Fruit fly (Drosophila melanogaster) whole organism, wandering third instar larva: ENCODE results near the gene CG11590.
A peak's percentile ranks its signal among the peaks of the same experiment; 100 is the strongest.

ENCODE experiments used
- Abd-B ChIP-seq: fragments of >200 bp; optimal IDR thresholded peaks from 2 replicates; lab custom pipeline; 2017; ENCODE audit warnings: missing biosample characterization, missing genetic modification characterization
- CG9705 ChIP-seq: fragments of 200-800 bp; sonication (Bioruptor generic); optimal IDR thresholded peaks from 2 replicates; lab custom pipeline; 2018; ENCODE audit warnings: missing biosample characterization, mild to moderate bottlenecking, missing genetic modification characterization
- CrebA ChIP-seq: fragments of 200-800 bp; sonication (Bioruptor generic); optimal IDR thresholded peaks from 2 replicates; lab custom pipeline; 2016; ENCODE audit warnings: missing biosample characterization, mild to moderate bottlenecking, missing genetic modification characterization, borderline replicate concordance
- Dif ChIP-seq: fragments of 200-275, 200-300 bp; sonication (Bioruptor generic); optimal IDR thresholded peaks from 2 replicates; lab custom pipeline; 2018; ENCODE audit warnings: missing biosample characterization, missing genetic modification characterization; ENCODE audit not compliant: partially characterized antibody
- GATAd ChIP-seq: sonication (Bioruptor generic); optimal IDR thresholded peaks from 2 replicates; lab custom pipeline; 2016; ENCODE audit warnings: missing biosample characterization, missing genetic modification characterization
- HLH106 ChIP-seq: fragments of 200-800 bp; optimal IDR thresholded peaks from 3 replicates; lab custom pipeline; 2019; ENCODE audit warnings: missing biosample characterization, mild to moderate bottlenecking, missing genetic modification characterization, moderate library complexity
- Hnf4 ChIP-seq: fragments of 200-800 bp; sonication (Bioruptor generic); optimal IDR thresholded peaks from 2 replicates; lab custom pipeline; 2016; ENCODE audit warnings: missing biosample characterization, mild to moderate bottlenecking, missing genetic modification characterization
- Hr78 ChIP-seq: fragments of >200 bp; optimal IDR thresholded peaks from 2 replicates; lab custom pipeline; 2017; ENCODE audit warnings: missing biosample characterization, missing genetic modification characterization
- Hr83 ChIP-seq: fragments of 200-300 bp; sonication (Bioruptor generic); optimal IDR thresholded peaks from 2 replicates; lab custom pipeline; 2016; ENCODE audit warnings: missing biosample characterization, mild to moderate bottlenecking, missing genetic modification characterization, moderate library complexity; ENCODE audit not compliant: poor library complexity, severe bottlenecking
- Jra ChIP-seq: sonication (Bioruptor generic); optimal IDR thresholded peaks from 2 replicates; lab custom pipeline; 2016; ENCODE audit warnings: missing biosample characterization, missing genetic modification characterization
- Mio ChIP-seq: sonication (Bioruptor generic); optimal IDR thresholded peaks from 2 replicates; lab custom pipeline; 2016; ENCODE audit warnings: missing biosample characterization, missing genetic modification characterization
- Myc ChIP-seq: fragments of >200 bp; optimal IDR thresholded peaks from 2 replicates; lab custom pipeline; 2017
- N ChIP-seq: fragments of >200 bp; optimal IDR thresholded peaks from 2 replicates; lab custom pipeline; 2018; ENCODE audit warnings: missing biosample characterization, missing external identifiers, missing genetic modification characterization
- OdsH ChIP-seq: fragments of 200-800 bp; sonication (Bioruptor generic); optimal IDR thresholded peaks from 2 replicates; lab custom pipeline; 2016; ENCODE audit warnings: missing biosample characterization, mild to moderate bottlenecking, missing genetic modification characterization
- Rel ChIP-seq, 2 experiments: fragments of 200-800 bp; sonication (Bioruptor generic) in 1 of 2; optimal IDR thresholded peaks; 2 replicates in 1 of 2; 3 replicates in 1 of 2; lab custom pipeline; 2016 to 2019; ENCODE audit warnings: mild to moderate bottlenecking in 2 of 2, missing biosample characterization in 2 of 2, missing genetic modification characterization in 2 of 2, moderate library complexity in 1 of 2
- Sp1 ChIP-seq: fragments of 200-800 bp; sonication (Bioruptor generic); optimal IDR thresholded peaks from 3 replicates; lab custom pipeline; 2019; ENCODE audit warnings: missing biosample characterization, mild to moderate bottlenecking, missing genetic modification characterization, moderate library complexity
- br ChIP-seq: fragments of 200-800 bp; sonication (Bioruptor generic); optimal IDR thresholded peaks from 2 replicates; lab custom pipeline; 2016; ENCODE audit warnings: missing biosample characterization, missing genetic modification characterization
- brk ChIP-seq: fragments of 200-800 bp; sonication (Bioruptor generic); optimal IDR thresholded peaks from 2 replicates; lab custom pipeline; 2016; ENCODE audit warnings: missing biosample characterization, mild to moderate bottlenecking, missing genetic modification characterization
- dl ChIP-seq, 2 experiments: fragments of 175-275, 200-275 bp in 1 of 2; fragments of 200-275 bp in 1 of 2; sonication (Bioruptor generic); optimal IDR thresholded peaks; lab custom pipeline; 2018; ENCODE audit warnings: mild to moderate bottlenecking in 2 of 2, missing biosample characterization in 2 of 2, missing genetic modification characterization in 2 of 2, moderate library complexity in 2 of 2; ENCODE audit not compliant: partially characterized antibody in 2 of 2, insufficient read depth in 1 of 2
- dmrt93B ChIP-seq: fragments of 200-800 bp; sonication (Bioruptor generic); optimal IDR thresholded peaks from 2 replicates; lab custom pipeline; 2018; ENCODE audit warnings: missing biosample characterization, mild to moderate bottlenecking, missing genetic modification characterization
- dsf ChIP-seq: sonication (Bioruptor generic); optimal IDR thresholded peaks from 2 replicates; lab custom pipeline; 2016; ENCODE audit warnings: missing biosample characterization, missing genetic modification characterization, borderline replicate concordance
- ey ChIP-seq: fragments of 200-800 bp; sonication (Bioruptor generic); optimal IDR thresholded peaks from 2 replicates; lab custom pipeline; 2016; ENCODE audit warnings: missing biosample characterization, missing genetic modification characterization
- foxo ChIP-seq, 2 experiments: fragments of 200-800 bp; sonication (Bioruptor generic); optimal IDR thresholded peaks; 2 replicates in 1 of 2; 3 replicates in 1 of 2; lab custom pipeline; 2016 to 2017; ENCODE audit warnings: missing biosample characterization in 2 of 2, missing genetic modification characterization in 2 of 2
- fru ChIP-seq: fragments of 200-800 bp; sonication (Bioruptor generic); optimal IDR thresholded peaks from 3 replicates; lab custom pipeline; 2016; ENCODE audit warnings: missing biosample characterization, mild to moderate bottlenecking, missing genetic modification characterization
- h ChIP-seq: fragments of 200-800 bp; sonication (Bioruptor generic); optimal IDR thresholded peaks from 3 replicates; lab custom pipeline; 2016; ENCODE audit warnings: missing biosample characterization, mild to moderate bottlenecking, missing genetic modification characterization
- jim ChIP-seq: fragments of 175-275, 200-325 bp; sonication (Bioruptor generic); optimal IDR thresholded peaks from 2 replicates; lab custom pipeline; 2016; ENCODE audit warnings: missing biosample characterization, mild to moderate bottlenecking, missing genetic modification characterization
- lola ChIP-seq: fragments of >200 bp; optimal IDR thresholded peaks from 2 replicates; lab custom pipeline; 2017; ENCODE audit warnings: missing biosample characterization, missing genetic modification characterization
- pan ChIP-seq: fragments of >200 bp; optimal IDR thresholded peaks from 2 replicates; lab custom pipeline; 2017
- psq ChIP-seq: fragments of 200-800 bp; sonication (Bioruptor generic); optimal IDR thresholded peaks from 3 replicates; lab custom pipeline; 2017; ENCODE audit warnings: missing biosample characterization, mild to moderate bottlenecking, missing genetic modification characterization, moderate library complexity
- rgr ChIP-seq: fragments of 200-800 bp; sonication (Bioruptor generic); optimal IDR thresholded peaks from 3 replicates; lab custom pipeline; 2016; ENCODE audit warnings: missing biosample characterization, mild to moderate bottlenecking, missing genetic modification characterization
- sage ChIP-seq: fragments of 200-800 bp; sonication (Bioruptor generic); optimal IDR thresholded peaks from 2 replicates; lab custom pipeline; 2016; ENCODE audit warnings: missing biosample characterization, mild to moderate bottlenecking, missing genetic modification characterization
- sv ChIP-seq: fragments of 200-800 bp; sonication (Bioruptor generic); optimal IDR thresholded peaks from 3 replicates; lab custom pipeline; 2016; ENCODE audit warnings: missing biosample characterization, missing genetic modification characterization
- usp ChIP-seq: fragments of >200 bp; optimal IDR thresholded peaks from 2 replicates; lab custom pipeline; 2017; ENCODE audit warnings: missing biosample characterization, missing genetic modification characterization
- woc ChIP-seq: sonication (Bioruptor generic); optimal IDR thresholded peaks from 2 replicates; lab custom pipeline; 2016; ENCODE audit warnings: missing biosample characterization, mild to moderate bottlenecking, missing genetic modification characterization

The CG11590 gene

dm6 chrX:14189216-14189615 lies 10.8 kb upstream of the CG11590 start, which contains the start of gene CG11585:
Gene CG11585, plus strand, starts transcription at chrX:14189516.
- no peak for TF ChIP-seq dl (GFP tag; optimal IDR thresholded peaks at IDR 0.05; lab: Kevin White, UChicago; ENCODE audit: insufficient read depth in 1 of 2, partially characterized antibody in 2 of 2)
- TF ChIP-seq sv (GFP tag; lab: Kevin White, UChicago): no peak
- no peak for TF ChIP-seq GATAd
- no peak for TF ChIP-seq br (GFP tag; lab: Kevin White, UChicago)
- TF ChIP-seq sage (GFP tag; lab: Kevin White, UChicago): no peak
- TF ChIP-seq Mio (GFP tag; lab: Kevin White, UChicago): no peak
- no peak for TF ChIP-seq Hnf4 (GFP tag; lab: Kevin White, UChicago)
- no peak for TF ChIP-seq Myc (lab: Kevin White, UChicago)
- no peak for TF ChIP-seq psq (GFP tag; lab: Kevin White, UChicago)
- no peak for TF ChIP-seq ey (GFP tag; lab: Kevin White, UChicago)
- TF ChIP-seq rgr (GFP tag; lab: Kevin White, UChicago): no peak
- TF ChIP-seq pan: no peak
- TF ChIP-seq Hr78 (GFP tag; lab: Kevin White, UChicago): no peak
- no peak for TF ChIP-seq Sp1 (GFP tag; lab: Kevin White, UChicago)
- TF ChIP-seq N (GFP tag; lab: Kevin White, UChicago): no peak
- TF ChIP-seq jim (GFP tag; lab: Kevin White, UChicago): no peak
- TF ChIP-seq OdsH (GFP tag; lab: Kevin White, UChicago): no peak
- TF ChIP-seq Jra: no peak

dm6 chrX:14191918-14192317 lies 8.1 kb upstream of the CG11590 start, which contains the start of gene CG13403:
Gene CG13403, minus strand, starts transcription at chrX:14192018.
- no peak for TF ChIP-seq HLH106 (tag; lab: Kevin White, UChicago)
- no peak for TF ChIP-seq lola (GFP tag; lab: Kevin White, UChicago)
- TF ChIP-seq Jra: no peak
- TF ChIP-seq Mio (GFP tag; lab: Kevin White, UChicago): no peak
- TF ChIP-seq brk (GFP tag; lab: Kevin White, UChicago): no peak

dm6 chrX:14193013-14193412 lies 7.0 kb upstream of the CG11590 start, which contains the start of gene yl:
Gene yl, plus strand, starts transcription at chrX:14193214.
- no peak for TF ChIP-seq Hr83 (GFP tag; lab: Kevin White, UChicago)
- TF ChIP-seq sv (GFP tag; lab: Kevin White, UChicago): no peak
- no peak for TF ChIP-seq dl (GFP tag; optimal IDR thresholded peaks at IDR 0.05; lab: Kevin White, UChicago; ENCODE audit: insufficient read depth in 1 of 2, partially characterized antibody in 2 of 2)
- no peak for TF ChIP-seq rgr (GFP tag; lab: Kevin White, UChicago)
- TF ChIP-seq fru (GFP tag; lab: Kevin White, UChicago): no peak
- no peak for TF ChIP-seq Mio (GFP tag; lab: Kevin White, UChicago)
- TF ChIP-seq pan: no peak
- no peak for TF ChIP-seq Myc (lab: Kevin White, UChicago)
- TF ChIP-seq lola (GFP tag; lab: Kevin White, UChicago): no peak
- TF ChIP-seq GATAd: no peak

- TF ChIP-seq Dif (no peak), Myc (lab: Kevin White, UChicago) (no peak), Rel (GFP tag; optimal IDR thresholded peaks at IDR 0.05; lab: Kevin White, UChicago) (no peak), Rel (tag; optimal IDR thresholded peaks at IDR 0.05; lab: Kevin White, UChicago) (no peak), sv (GFP tag; lab: Kevin White, UChicago) (no peak), fru (GFP tag; lab: Kevin White, UChicago) (no peak), usp (GFP tag; lab: Kevin White, UChicago) (no peak), Mio (GFP tag; lab: Kevin White, UChicago) (no peak)
- TF ChIP-seq, all 38 proteins: peak for 0
Measured at dm6 chrX:14201178-14201577, 1.2 kb downstream of the CG11590 start, which contains the start of gene Prp16. Gene Prp16, plus strand, starts transcription at chrX:14201362.

dm6 chrX:14208426-14209208 lies 8.6 kb downstream of the CG11590 start:
- no peak for TF ChIP-seq pan
- TF ChIP-seq GATAd: no peak
- peak in 1 of 2 experiments; percentile 75 for TF ChIP-seq foxo (GFP tag; optimal IDR thresholded peaks at IDR 0.05; lab: Kevin White, UChicago)
- TF ChIP-seq CG9705 (GFP tag; lab: Kevin White, UChicago): peak; percentile 17
- no peak for TF ChIP-seq Dif
- TF ChIP-seq Jra: no peak
- no peak for TF ChIP-seq Hr78 (GFP tag; lab: Kevin White, UChicago)
- TF ChIP-seq psq (GFP tag; lab: Kevin White, UChicago): peak; percentile 44
- no peak for TF ChIP-seq sv (GFP tag; lab: Kevin White, UChicago)
- TF ChIP-seq fru (GFP tag; lab: Kevin White, UChicago): peak; percentile 58
- no peak for TF ChIP-seq Hnf4 (GFP tag; lab: Kevin White, UChicago)
- TF ChIP-seq Sp1 (GFP tag; lab: Kevin White, UChicago): peak; percentile 68
- peak; percentile 69 for TF ChIP-seq h (GFP tag; lab: Kevin White, UChicago)
- peak; percentile 33 for TF ChIP-seq dmrt93B (GFP tag; lab: Kevin White, UChicago)
- TF ChIP-seq sage (GFP tag; lab: Kevin White, UChicago): no peak
- peak; percentile 37 for TF ChIP-seq ey (GFP tag; lab: Kevin White, UChicago)
- no peak for TF ChIP-seq dl (GFP tag; optimal IDR thresholded peaks at IDR 0.05; lab: Kevin White, UChicago; ENCODE audit: insufficient read depth in 1 of 2, partially characterized antibody in 2 of 2)
- TF ChIP-seq N (GFP tag; lab: Kevin White, UChicago): no peak
- no peak for TF ChIP-seq dsf (GFP tag; lab: Kevin White, UChicago)
- TF ChIP-seq woc (GFP tag; lab: Kevin White, UChicago): peak; percentile 27
- no peak for TF ChIP-seq CrebA (GFP tag; lab: Kevin White, UChicago)
- peak; percentile 56 for TF ChIP-seq HLH106 (tag; lab: Kevin White, UChicago)
- peak; percentile 33 for TF ChIP-seq rgr (GFP tag; lab: Kevin White, UChicago)
- no peak for TF ChIP-seq Abd-B
- peak; percentile 17 for TF ChIP-seq br (GFP tag; lab: Kevin White, UChicago)
